Worm (Caenorhabditis elegans) whole organism, L1 larva: ENCODE measurements around the gene srg-23.

Source experiments
- C34B4.2 ChIP-seq: sonication (generic microtip); optimal IDR thresholded peaks from 2 replicates; lab custom pipeline; 2017; ENCODE audit warnings: mild to moderate bottlenecking, missing genetic modification characterization, missing compliant biosample characterization
- ama-1 ChIP-seq: fragments of 150-350 bp; optimal IDR thresholded peaks from 2 replicates; lab custom pipeline; 2014
- mep-1 ChIP-seq: fragments of 150-350 bp; optimal IDR thresholded peaks from 2 replicates; lab custom pipeline; 2014; ENCODE audit warnings: missing biosample characterization, missing genetic modification characterization

DNA sequence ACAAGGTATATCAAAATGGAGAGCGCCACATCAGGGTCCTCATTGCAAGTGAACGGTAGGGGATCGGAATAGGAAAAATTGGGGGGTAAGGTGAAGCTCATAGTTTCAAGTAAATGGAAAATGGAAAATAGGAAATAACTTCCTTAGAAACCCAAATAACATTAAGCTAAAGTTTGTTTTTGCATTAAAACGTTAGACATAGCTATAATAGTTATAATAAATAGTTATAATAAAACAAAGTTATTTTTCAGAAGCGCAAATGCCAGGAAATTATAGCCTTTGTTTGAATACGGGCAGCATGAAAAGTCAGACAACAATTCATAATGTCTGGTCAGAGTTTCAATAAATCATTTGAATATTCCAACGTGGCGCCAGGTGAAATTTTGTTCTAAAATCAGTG lies 4.6 kb upstream of the srg-23 start, which contains the start of gene srg-24:
- TF ChIP-seq mep-1 (tag; lab: Kevin White, UChicago) (no peak), C34B4.2 (no peak), ama-1 (lab: Kevin White, UChicago) (no peak)
